Fruit fly (Drosophila melanogaster): ENCODE measurements around the gene CG42813.

DNA sequence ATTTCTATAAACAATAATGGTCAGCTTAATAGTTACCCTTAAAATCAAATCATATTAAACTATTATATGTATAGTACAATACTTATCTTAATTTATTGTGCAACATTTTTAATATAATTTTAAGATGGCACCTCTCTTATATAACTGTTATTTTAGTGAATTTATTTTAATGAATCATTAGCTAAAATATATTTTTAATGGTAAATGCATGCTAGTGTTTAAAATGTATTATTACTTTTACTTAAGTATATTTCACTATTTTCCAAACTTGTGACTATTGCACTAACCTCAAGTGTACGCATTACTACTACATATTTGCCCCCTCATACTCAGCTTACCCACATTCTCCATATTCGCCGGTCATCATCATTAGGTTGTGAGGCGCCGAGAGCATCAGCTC is 17.9 kb upstream of the CG42813 start:
- no peak for TF ChIP-seq CG12071 (GFP tag; optimal IDR thresholded peaks at IDR 0.05)
- peak; percentile 51 for TF ChIP-seq CG1602 (GFP tag; optimal IDR thresholded peaks at IDR 0.05)
- TF ChIP-seq gt (GFP tag; IDR thresholded peaks at IDR 0.05) = no peak
- TF ChIP-seq Lpt (GFP tag; optimal IDR thresholded peaks at IDR 0.05) = no peak
- TF ChIP-seq fru (optimal IDR thresholded peaks at IDR 0.05) = no peak
- no peak for TF ChIP-seq ftz-f1 (GFP tag; optimal IDR thresholded peaks at IDR 0.05)
- no peak for TF ChIP-seq CG10565 (GFP tag; optimal IDR thresholded peaks at IDR 0.05)
- no peak for TF ChIP-seq CG3726 (GFP tag; IDR thresholded peaks at IDR 0.05)
- no peak for TF ChIP-seq toy (GFP tag; IDR thresholded peaks at IDR 0.05)
- no peak for TF ChIP-seq repo (GFP tag; optimal IDR thresholded peaks at IDR 0.05)
- TF ChIP-seq salm (tag; optimal IDR thresholded peaks at IDR 0.05) = peak; percentile 82
- TF ChIP-seq CG6272 (GFP tag; IDR thresholded peaks at IDR 0.05) = no peak
- TF ChIP-seq YL-1 (GFP tag; optimal IDR thresholded peaks at IDR 0.05) = no peak
